Worm (Caenorhabditis elegans): ENCODE results near the gene Y54F10AR.2.
A peak's percentile ranks its signal among the peaks of the same experiment; 100 is the strongest.

Gene Y54F10AR.2

ce11 chrIII:2578993-2579392, 7.6 kb upstream of the Y54F10AR.2 start, which contains the start of gene Y71H2B.8:
Y71H2B.8 (plus strand) TSS chrIII:2579293.
- TF ChIP-seq die-1 (tag; optimal IDR thresholded peaks at IDR 0.05) (no peak), nfya-2 (GFP tag; IDR thresholded peaks at IDR 0.05) (no peak), sdz-38 (tag; optimal IDR thresholded peaks at IDR 0.05) (no peak), bed-2 (GFP tag; IDR thresholded peaks at IDR 0.05) (no peak)

DNA sequence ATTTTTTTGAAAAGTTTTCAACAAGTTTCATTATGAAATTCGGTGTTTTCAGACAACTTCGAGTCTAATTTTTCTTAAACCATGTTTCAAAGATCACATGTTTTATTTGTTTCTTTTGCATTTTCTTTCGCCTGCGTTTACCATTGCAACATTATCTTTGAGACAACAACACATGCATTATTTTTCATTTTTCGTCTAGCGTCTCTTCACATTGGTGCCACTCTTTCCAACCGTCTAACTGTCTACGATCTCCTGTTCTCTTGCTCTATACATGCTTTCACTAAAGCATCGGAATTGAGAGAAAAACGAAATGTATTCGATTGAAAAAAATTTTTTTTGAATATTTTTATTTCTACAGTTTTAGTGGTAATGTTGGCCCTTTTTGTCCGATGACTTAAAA, 7.2 kb upstream of the Y54F10AR.2 start:
- TF ChIP-seq attf-5 (GFP tag; optimal IDR thresholded peaks at IDR 0.05) (peak; percentile 61), nhr-80 (tag; optimal IDR thresholded peaks at IDR 0.05) (peak; percentile 31), ztf-28 (GFP tag; IDR thresholded peaks at IDR 0.05) (no peak), lin-40 (tag; optimal IDR thresholded peaks at IDR 0.05) (peak; percentile 3), ztf-26 (tag; optimal IDR thresholded peaks at IDR 0.05) (no peak), hmg-1.2 (GFP tag; IDR thresholded peaks at IDR 0.05) (peak; percentile 97), unc-130 (GFP tag; optimal IDR thresholded peaks at IDR 0.05) (no peak), D2030.7 (GFP tag; IDR thresholded peaks at IDR 0.05) (no peak), cebp-1 (GFP tag; IDR thresholded peaks at IDR 0.05) (no peak), cebp-1 (tag; optimal IDR thresholded peaks at IDR 0.05) (peak; percentile 53)

DNA sequence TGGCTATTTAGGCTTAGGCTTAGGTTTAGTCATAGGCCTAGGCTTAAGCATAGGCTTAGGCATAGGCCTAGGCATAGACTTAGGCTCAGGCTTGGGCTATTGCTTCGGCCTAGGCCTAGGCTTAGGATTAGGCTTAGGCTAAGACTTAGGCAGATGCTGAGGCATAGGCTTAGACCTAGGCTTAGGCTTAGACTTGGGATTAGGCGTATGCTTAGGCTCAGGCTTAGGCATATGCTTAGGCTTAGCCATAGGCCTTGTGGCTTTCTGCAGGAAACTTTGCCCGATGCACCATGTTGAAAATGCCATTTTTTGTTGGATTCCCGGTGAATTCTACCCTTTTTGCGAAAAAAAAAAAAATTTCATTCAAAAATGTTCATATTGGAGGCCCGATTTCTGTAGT, 6.6 kb upstream of the Y54F10AR.2 start:
- TF ChIP-seq ztf-3 (GFP tag; optimal IDR thresholded peaks at IDR 0.05) (no peak), xnd-1 (tag; optimal IDR thresholded peaks at IDR 0.05) (no peak), madf-10 (tag; optimal IDR thresholded peaks at IDR 0.05) (no peak), lin-40 (tag; optimal IDR thresholded peaks at IDR 0.05) (no peak), nhr-80 (tag; optimal IDR thresholded peaks at IDR 0.05) (no peak), ekl-4 (GFP tag; IDR thresholded peaks at IDR 0.05) (no peak), lir-1 (GFP tag; conservative IDR thresholded peaks at IDR 0.05) (no peak), B0261.1 (tag; optimal IDR thresholded peaks at IDR 0.05) (no peak), lag-1 (GFP tag; IDR thresholded peaks at IDR 0.05) (no peak), pbrm-1 (GFP tag; IDR thresholded peaks at IDR 0.05) (no peak), nfya-2 (GFP tag; IDR thresholded peaks at IDR 0.05) (no peak), mes-4 (tag; optimal IDR thresholded peaks at IDR 0.05) (no peak), akir-1 (GFP tag; optimal IDR thresholded peaks at IDR 0.05) (no peak), zfh-2 (GFP tag; conservative IDR thresholded peaks at IDR 0.05) (no peak), dox-1 (GFP tag; IDR thresholded peaks at IDR 0.05) (no peak)

- TF ChIP-seq atf-7 (tag; optimal IDR thresholded peaks at IDR 0.05) (no peak), tbx-9 (tag; optimal IDR thresholded peaks at IDR 0.05; ENCODE audit: borderline replicate concordance) (no peak), lsy-27 (tag; optimal IDR thresholded peaks at IDR 0.05; ENCODE audit: borderline replicate concordance, insufficient read depth) (no peak), F37B4.10 (GFP tag; IDR thresholded peaks at IDR 0.05) (no peak), F33H1.4 (GFP tag; IDR thresholded peaks at IDR 0.05) (peak; percentile 88), B0261.1 (tag; optimal IDR thresholded peaks at IDR 0.05) (no peak), lin-54 (GFP tag; optimal IDR thresholded peaks at IDR 0.05) (no peak), dpl-1 (GFP tag; optimal IDR thresholded peaks at IDR 0.05) (peak; percentile 38), mel-28 (tag; optimal IDR thresholded peaks at IDR 0.05; ENCODE audit: borderline replicate concordance) (no peak), F49E8.2 (tag; optimal IDR thresholded peaks at IDR 0.05; ENCODE audit: insufficient read depth) (no peak), lin-26 (GFP tag; IDR thresholded peaks at IDR 0.05) (no peak), dox-1 (GFP tag; IDR thresholded peaks at IDR 0.05) (peak; percentile 47), cebp-1 (GFP tag; IDR thresholded peaks at IDR 0.05) (peak; percentile 26; the same call in 1 of the 2 replicates), cebp-1 (tag; optimal IDR thresholded peaks at IDR 0.05) (peak; percentile 65), snpc-1.1 (tag; optimal IDR thresholded peaks at IDR 0.05; ENCODE audit: insufficient read depth) (no peak), B0336.3 (GFP tag; IDR thresholded peaks at IDR 0.05) (no peak), attf-5 (GFP tag; optimal IDR thresholded peaks at IDR 0.05) (peak; percentile 90), K12H6.12 (tag; optimal IDR thresholded peaks at IDR 0.05) (peak; percentile 74), hrde-1 (tag; optimal IDR thresholded peaks at IDR 0.05; ENCODE audit: borderline replicate concordance) (no peak), zfh-2 (GFP tag; conservative IDR thresholded peaks at IDR 0.05) (peak; percentile 70), gei-17 (GFP tag; optimal IDR thresholded peaks at IDR 0.05) (no peak), lir-1 (GFP tag; conservative IDR thresholded peaks at IDR 0.05) (no peak), hlh-12 (tag; optimal IDR thresholded peaks at IDR 0.05) (no peak)
These were observed 5.3 kb upstream of the Y54F10AR.2 start for ce11 chrIII:2576360-2577259.
